Worm (Caenorhabditis elegans) whole organism, L3 larva: Measurements from ENCODE around the gene srw-24.
"Not testable (repeated sequence)": the region's sequence is repeated elsewhere in the genome, so short reads cannot be mapped to it uniquely, and the experiment has no call there.

Source experiments
- aly-2 ChIP-seq: fragments of 150-350 bp; optimal IDR thresholded peaks from 2 replicates; lab custom pipeline; 2014; ENCODE audit warnings: missing biosample characterization, missing genetic modification characterization
- ceh-16 ChIP-seq: sonication (generic microtip); optimal IDR thresholded peaks from 2 replicates; lab custom pipeline; 2017; ENCODE audit warnings: missing biosample characterization, missing genetic modification characterization
- ceh-28 ChIP-seq: fragments of 150-350 bp; optimal IDR thresholded peaks from 2 replicates; lab custom pipeline; 2014; ENCODE audit warnings: missing biosample characterization, missing genetic modification reagents, missing genetic modification characterization
- ceh-82 ChIP-seq: fragments of 150-350 bp; optimal IDR thresholded peaks from 2 replicates; lab custom pipeline; 2014; ENCODE audit warnings: missing biosample characterization, missing genetic modification characterization
- ceh-9 ChIP-seq: sonication (generic microtip); optimal IDR thresholded peaks from 2 replicates; lab custom pipeline; 2018; ENCODE audit warnings: missing biosample characterization, missing genetic modification characterization
- daf-12 ChIP-seq: fragments of 150-350 bp; optimal IDR thresholded peaks from 2 replicates; lab custom pipeline; 2014; ENCODE audit warnings: missing biosample characterization, missing genetic modification reagents, missing genetic modification characterization
- egl-27 ChIP-seq: sonication (generic microtip); optimal IDR thresholded peaks from 4 replicates; lab custom pipeline; 2017; ENCODE audit warnings: missing biosample characterization, missing genetic modification reagents, missing genetic modification characterization
- elt-2 ChIP-seq: sonication (generic microtip); optimal IDR thresholded peaks from 2 replicates; lab custom pipeline; 2016; ENCODE audit warnings: missing genetic modification reagents, mild to moderate bottlenecking, missing genetic modification characterization, missing compliant biosample characterization
- elt-3 ChIP-seq, 3 experiments: fragments of 150-350 bp in 1 of 3; sonication (generic microtip) in 2 of 3; optimal IDR thresholded peaks; 2 replicates in 2 of 3; 4 replicates in 1 of 3; lab custom pipeline; 2014 to 2017; ENCODE audit warnings: missing biosample characterization in 3 of 3, missing genetic modification characterization in 3 of 3
- eor-1 ChIP-seq, 2 experiments: fragments of 150-350 bp; optimal IDR thresholded peaks; 2 replicates each; lab custom pipeline; 2014 to 2018; ENCODE audit warnings: missing biosample characterization in 2 of 2, missing genetic modification characterization in 2 of 2
- fkh-10 ChIP-seq: sonication (generic microtip); optimal IDR thresholded peaks from 2 replicates; lab custom pipeline; 2017; ENCODE audit warnings: missing biosample characterization, missing genetic modification reagents, missing genetic modification characterization
- fkh-2 ChIP-seq: fragments of 150-350 bp; optimal IDR thresholded peaks from 2 replicates; lab custom pipeline; 2014; ENCODE audit warnings: missing biosample characterization, missing genetic modification reagents, missing genetic modification characterization
- fos-1 ChIP-seq: fragments of 150-350 bp; optimal IDR thresholded peaks from 2 replicates; lab custom pipeline; 2014; ENCODE audit warnings: missing biosample characterization, missing genetic modification characterization
- hmg-11 ChIP-seq: sonication (generic microtip); optimal IDR thresholded peaks from 2 replicates; lab custom pipeline; 2016; ENCODE audit warnings: missing genetic modification characterization, missing compliant biosample characterization
- jun-1 ChIP-seq: fragments of 150-350 bp; optimal IDR thresholded peaks from 2 replicates; lab custom pipeline; 2014; ENCODE audit warnings: missing biosample characterization, missing genetic modification reagents, missing genetic modification characterization
- mml-1 ChIP-seq: fragments of 150-350 bp; sonication (generic microtip); optimal IDR thresholded peaks from 3 replicates; lab custom pipeline; 2014; ENCODE audit warnings: missing biosample characterization, missing genetic modification characterization
- nfya-1 ChIP-seq: sonication (generic microtip); optimal IDR thresholded peaks from 2 replicates; lab custom pipeline; 2017; ENCODE audit warnings: missing genetic modification characterization, mild to moderate bottlenecking, missing compliant biosample characterization, antibody characterized with exemption, moderate library complexity; ENCODE audit not compliant: insufficient read depth
- nhr-11 ChIP-seq: fragments of 150-350 bp; optimal IDR thresholded peaks from 2 replicates; lab custom pipeline; 2014; ENCODE audit warnings: missing biosample characterization, missing genetic modification characterization
- nhr-237 ChIP-seq: fragments of 150-350 bp; optimal IDR thresholded peaks from 2 replicates; lab custom pipeline; 2014; ENCODE audit warnings: missing biosample characterization, missing genetic modification characterization
- nhr-25 ChIP-seq: sonication (generic microtip); optimal IDR thresholded peaks from 2 replicates; lab custom pipeline; 2017; ENCODE audit warnings: missing biosample characterization, missing genetic modification characterization
- nhr-28 ChIP-seq: fragments of 150-350 bp; optimal IDR thresholded peaks from 2 replicates; lab custom pipeline; 2014; ENCODE audit warnings: missing biosample characterization, missing genetic modification characterization
- nhr-43 ChIP-seq: sonication (generic microtip); optimal IDR thresholded peaks from 2 replicates; lab custom pipeline; 2016; ENCODE audit warnings: mild to moderate bottlenecking, missing genetic modification characterization, missing compliant biosample characterization; ENCODE audit not compliant: poor library complexity, severe bottlenecking
- nhr-67 ChIP-seq: fragments of 150-350 bp; optimal IDR thresholded peaks from 2 replicates; lab custom pipeline; 2014; ENCODE audit warnings: missing biosample characterization, missing genetic modification characterization
- nhr-76 ChIP-seq: fragments of 150-350 bp; sonication (generic microtip); optimal IDR thresholded peaks from 5 replicates; lab custom pipeline; 2014; ENCODE audit warnings: missing biosample characterization, missing genetic modification characterization
- nhr-77 ChIP-seq: fragments of 150-350 bp; optimal IDR thresholded peaks from 2 replicates; lab custom pipeline; 2014; ENCODE audit warnings: missing biosample characterization, missing genetic modification characterization
- pha-4 ChIP-seq: fragments of 150-350 bp; optimal IDR thresholded peaks from 2 replicates; lab custom pipeline; 2014; ENCODE audit warnings: missing biosample characterization, missing genetic modification reagents, missing genetic modification characterization
- pqm-1 ChIP-seq: fragments of 150-350 bp; optimal IDR thresholded peaks from 2 replicates; lab custom pipeline; 2017; ENCODE audit warnings: missing biosample characterization, missing genetic modification characterization, inconsistent platforms
- sea-2 ChIP-seq: fragments of 150-350 bp; sonication (generic microtip); optimal IDR thresholded peaks from 4 replicates; lab custom pipeline; 2014; ENCODE audit warnings: missing biosample characterization, missing genetic modification reagents, missing genetic modification characterization
- skn-1 ChIP-seq: fragments of 150-350 bp; optimal IDR thresholded peaks from 2 replicates; lab custom pipeline; 2014; ENCODE audit warnings: missing biosample characterization, missing genetic modification characterization
- tbx-2 ChIP-seq: sonication (generic microtip); optimal IDR thresholded peaks from 2 replicates; lab custom pipeline; 2016; ENCODE audit warnings: mild to moderate bottlenecking, missing genetic modification characterization, missing compliant biosample characterization
- unc-39 ChIP-seq: sonication (generic microtip); optimal IDR thresholded peaks from 4 replicates; lab custom pipeline; 2017; ENCODE audit warnings: missing biosample characterization, missing genetic modification characterization
- unc-62 ChIP-seq: fragments of 150-350 bp; sonication (generic microtip); optimal IDR thresholded peaks from 4 replicates; lab custom pipeline; 2014; ENCODE audit warnings: missing biosample characterization, missing genetic modification reagents, missing genetic modification characterization
- zag-1 ChIP-seq: fragments of 150-350 bp; optimal IDR thresholded peaks from 2 replicates; lab custom pipeline; 2014; ENCODE audit warnings: missing biosample characterization, missing genetic modification characterization
- ztf-11 ChIP-seq: fragments of 150-350 bp; optimal IDR thresholded peaks from 2 replicates; lab custom pipeline; 2014; ENCODE audit warnings: missing biosample characterization, missing genetic modification characterization

srw-24 gene

DNA sequence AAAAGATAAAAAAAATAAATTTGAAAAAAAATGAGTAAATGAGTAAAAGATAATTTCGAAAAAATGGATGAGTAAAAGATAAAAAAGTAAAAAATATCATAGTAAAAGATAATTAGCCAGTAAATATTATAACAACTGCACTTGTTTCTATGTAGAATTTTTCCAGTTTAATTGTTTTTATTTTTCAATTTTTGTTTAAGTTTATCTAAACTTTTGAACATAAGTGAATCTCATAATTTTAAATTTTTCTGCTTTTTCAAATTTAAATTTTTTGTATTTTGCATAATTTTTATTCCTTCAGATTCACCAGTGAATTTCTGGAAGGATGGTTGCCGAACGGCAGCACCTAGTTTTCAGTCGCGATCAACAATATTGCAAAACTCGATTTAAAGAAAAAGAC, 17.5 kb downstream of the srw-24 start, which contains the start of gene chil-12:
Gene chil-12, plus strand, starts transcription at position 301 of the 400 bp plus-strand sequence.
- TF ChIP-seq elt-3 (tag; optimal IDR thresholded peaks at IDR 0.05; lab: Kevin White, UChicago) (no peak), unc-62 (GFP tag; lab: Kevin White, UChicago) (no peak), nhr-28 (tag; lab: Kevin White, UChicago) (no peak), nhr-11 (no peak), eor-1 (tag; optimal IDR thresholded peaks at IDR 0.05; lab: Kevin White, UChicago) (no peak), ceh-9 (no peak), sea-2 (GFP tag; lab: Kevin White, UChicago) (no peak), fos-1 (no peak), ceh-28 (tag; lab: Kevin White, UChicago) (no peak), unc-39 (tag; lab: Kevin White, UChicago) (no peak), fkh-2 (tag; lab: Kevin White, UChicago) (no peak), egl-27 (tag; lab: Kevin White, UChicago) (no peak), pha-4 (tag; lab: Kevin White, UChicago) (no peak), hmg-11 (tag; lab: Kevin White, UChicago) (no peak)

DNA sequence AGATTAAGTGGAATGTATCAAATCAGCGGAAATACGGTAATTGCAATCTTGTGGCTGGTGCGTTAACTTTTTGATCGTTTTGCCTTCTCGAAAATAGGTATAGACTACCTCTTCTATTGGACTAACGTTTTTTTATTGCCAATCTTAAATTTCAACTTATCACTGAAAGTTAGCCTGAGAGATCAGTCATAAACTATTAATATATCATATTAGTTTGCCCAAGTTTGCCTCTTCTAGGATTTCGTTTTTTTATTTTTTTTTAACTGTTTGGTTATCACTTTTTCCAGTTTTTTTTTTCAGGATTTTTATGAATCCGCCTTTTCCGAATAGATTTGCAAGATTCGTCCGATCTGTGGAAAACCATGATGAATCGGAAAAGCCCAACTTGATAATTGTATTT, 20.7 kb downstream of the srw-24 start, which contains the start of gene kin-30:
Gene kin-30, plus strand, starts transcription at position 301 of the 400 bp plus-strand sequence.
- no peak for TF ChIP-seq ztf-11
- no peak for TF ChIP-seq nhr-237
- TF ChIP-seq nhr-77: no peak
- TF ChIP-seq nhr-76 (tag; lab: Kevin White, UChicago): no peak
- no peak for TF ChIP-seq nfya-1
- no peak for TF ChIP-seq fkh-2 (tag; lab: Kevin White, UChicago)
- TF ChIP-seq skn-1 (tag; lab: Kevin White, UChicago): no peak
- TF ChIP-seq ceh-16: no peak
- TF ChIP-seq daf-12: no peak
- no peak for TF ChIP-seq tbx-2 (tag; lab: Kevin White, UChicago)
- TF ChIP-seq nhr-25 (tag; lab: Kevin White, UChicago): no peak
- no peak for TF ChIP-seq aly-2 (tag; lab: Kevin White, UChicago)
- TF ChIP-seq ceh-28 (tag; lab: Kevin White, UChicago): no peak
- TF ChIP-seq pqm-1 (tag; lab: Kevin White, UChicago): no peak
- no peak for TF ChIP-seq fkh-10
- TF ChIP-seq jun-1: no peak
- TF ChIP-seq mml-1 (tag; lab: Kevin White, UChicago): no peak

DNA sequence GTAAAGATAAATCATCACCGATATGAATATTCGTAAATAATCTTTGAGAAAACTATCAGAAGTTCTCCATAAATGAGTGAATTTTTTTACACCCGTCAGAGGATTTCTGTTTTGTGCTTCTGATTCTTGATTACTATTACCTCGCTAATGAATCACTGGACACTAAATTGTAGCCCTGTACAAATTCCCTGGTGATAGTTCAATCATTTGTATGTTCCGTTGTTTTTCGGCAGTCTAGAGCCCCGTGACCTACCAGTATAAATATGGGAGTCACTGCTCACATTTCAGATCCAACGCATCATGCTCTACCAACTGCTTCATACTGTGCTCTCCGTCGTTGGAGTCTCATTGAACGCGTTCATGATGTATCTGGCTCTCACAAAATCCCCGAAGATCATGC, 26.5 kb downstream of the srw-24 start, which contains the start of gene srd-28:
Gene srd-28, plus strand, starts transcription at position 301 of the 400 bp plus-strand sequence.
- TF ChIP-seq ceh-9; elt-3 (tag; optimal IDR thresholded peaks at IDR 0.05; lab: Kevin White, UChicago); eor-1 (tag; optimal IDR thresholded peaks at IDR 0.05; lab: Kevin White, UChicago): not testable (repeated sequence)

DNA sequence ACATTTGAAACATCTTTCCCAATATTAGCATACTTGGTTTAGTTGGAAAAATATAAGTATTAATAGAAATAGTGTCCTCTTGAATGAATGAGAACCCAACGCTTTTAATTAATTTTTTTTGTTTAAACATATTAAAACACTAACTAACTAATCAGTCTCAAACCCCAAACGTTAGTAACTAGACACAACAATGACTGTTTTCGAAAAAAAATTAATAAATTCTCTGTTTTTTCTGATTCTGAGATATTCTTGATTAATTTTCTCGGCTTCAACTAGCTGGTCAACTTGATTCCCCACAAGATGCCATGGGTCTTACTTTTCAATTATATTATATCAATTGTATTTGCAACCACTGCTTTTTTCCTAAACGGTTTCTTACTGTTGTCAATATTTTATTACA, 28.3 kb downstream of the srw-24 start, which contains the start of gene srbc-76:
Gene srbc-76, plus strand, starts transcription at position 301 of the 400 bp plus-strand sequence.
- no peak for TF ChIP-seq ceh-28 (tag; lab: Kevin White, UChicago)
- TF ChIP-seq aly-2 (tag; lab: Kevin White, UChicago): no peak

DNA sequence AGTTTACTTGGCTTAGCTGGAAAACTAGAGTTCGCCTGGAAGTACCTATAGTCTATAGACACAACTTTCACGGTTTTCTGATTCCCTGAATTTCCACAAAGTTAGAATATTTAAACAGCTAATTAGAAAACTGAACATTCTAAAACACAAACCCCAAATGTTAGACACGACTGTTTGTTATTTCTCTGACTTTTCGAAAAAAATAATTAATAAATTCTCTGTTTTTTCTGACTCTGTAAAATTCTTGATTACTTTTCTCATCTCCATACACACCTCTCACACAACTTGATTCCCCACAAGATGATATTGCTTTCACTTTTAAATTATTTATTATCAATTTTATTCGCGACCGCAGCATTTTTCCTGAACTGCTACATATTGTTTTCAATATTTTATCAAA, 29.8 kb downstream of the srw-24 start, which contains the start of gene srbc-75:
Gene srbc-75, plus strand, starts transcription at position 301 of the 400 bp plus-strand sequence.
- TF ChIP-seq sea-2 (GFP tag; lab: Kevin White, UChicago) (no peak), nhr-43 (tag; lab: Kevin White, UChicago) (no peak), ceh-82 (tag; lab: Kevin White, UChicago) (no peak), nhr-67 (tag; lab: Kevin White, UChicago) (no peak), nhr-25 (tag; lab: Kevin White, UChicago) (no peak), eor-1 (tag; optimal IDR thresholded peaks at IDR 0.05; lab: Kevin White, UChicago) (no peak), daf-12 (no peak), elt-2 (tag; lab: Kevin White, UChicago) (no peak), zag-1 (tag; lab: Kevin White, UChicago) (no peak), nhr-76 (tag; lab: Kevin White, UChicago) (no peak), nhr-28 (tag; lab: Kevin White, UChicago) (no peak), unc-62 (GFP tag; lab: Kevin White, UChicago) (no peak), ceh-16 (no peak)
- TF ChIP-seq, all 47 proteins: peak for 0
